Fruit fly (Drosophila melanogaster) whole organism, embryonic: ENCODE results near the gene Acp65Aa.

ENCODE experiments used
- Aef1 ChIP-seq: fragments of 200-800 bp; sonication (Bioruptor generic); IDR thresholded peaks from 3 replicates; pipeline ENCODE4 v1.3.6; 2022; ENCODE audit warnings: missing biosample characterization, missing genetic modification characterization
- CG10147 ChIP-seq: fragments of 200-800 bp; sonication (Bioruptor generic); optimal IDR thresholded peaks from 2 replicates; lab custom pipeline; 2019; ENCODE audit warnings: missing biosample characterization, mild to moderate bottlenecking, missing genetic modification characterization, moderate library complexity
- CG10462 ChIP-seq: fragments of 200-800 bp; sonication (Bioruptor generic); optimal IDR thresholded peaks from 2 replicates; lab custom pipeline; 2016; ENCODE audit warnings: missing biosample characterization, missing genetic modification characterization
- CG10654 ChIP-seq: fragments of 200-800 bp; sonication (Bioruptor generic); optimal IDR thresholded peaks from 2 replicates; lab custom pipeline; 2016; ENCODE audit warnings: missing biosample characterization, missing genetic modification characterization
- CG11247 ChIP-seq: fragments of 200-800 bp; sonication (Bioruptor generic); IDR thresholded peaks from 2 replicates; pipeline ENCODE4 v1.3.6; 2022; ENCODE audit warnings: missing biosample characterization, missing genetic modification characterization
- CG12391 ChIP-seq: fragments of 200-800 bp; sonication (Bioruptor generic); optimal IDR thresholded peaks from 3 replicates; lab custom pipeline; 2018; ENCODE audit warnings: missing biosample characterization, mild to moderate bottlenecking, missing genetic modification characterization, moderate library complexity
- CG13424 ChIP-seq: fragments of 200-800 bp; sonication (Bioruptor generic); optimal IDR thresholded peaks from 2 replicates; lab custom pipeline; 2019; ENCODE audit warnings: missing biosample characterization, mild to moderate bottlenecking, missing genetic modification characterization, moderate library complexity
- CG15479 ChIP-seq: fragments of 200-800 bp; sonication (Bioruptor generic); optimal IDR thresholded peaks from 3 replicates; lab custom pipeline; 2019; ENCODE audit warnings: missing biosample characterization, mild to moderate bottlenecking, missing genetic modification characterization, moderate library complexity
- CG17612 ChIP-seq: fragments of 200-800 bp; sonication (Bioruptor generic); IDR thresholded peaks from 2 replicates; pipeline ENCODE4 v1.3.6; 2022; ENCODE audit warnings: missing biosample characterization, missing genetic modification characterization
- CG2889 ChIP-seq: fragments of 200-800 bp; sonication (Bioruptor generic); IDR thresholded peaks from 3 replicates; pipeline ENCODE4 v1.3.6; 2022; ENCODE audit warnings: missing biosample characterization, missing genetic modification characterization
- CG30431 ChIP-seq: fragments of 200-800 bp; sonication (Bioruptor generic); optimal IDR thresholded peaks from 2 replicates; lab custom pipeline; 2017; ENCODE audit warnings: missing biosample characterization, missing genetic modification characterization
- CG31388 ChIP-seq: fragments of 200-800 bp; sonication (Bioruptor generic); optimal IDR thresholded peaks from 2 replicates; lab custom pipeline; 2016; ENCODE audit warnings: missing biosample characterization, missing genetic modification characterization
- CG4404 ChIP-seq: fragments of 200-800 bp; sonication (Bioruptor generic); IDR thresholded peaks from 2 replicates; pipeline ENCODE4 v1.3.6; 2022; ENCODE audit warnings: missing biosample characterization, missing genetic modification characterization
- CG6654 ChIP-seq: fragments of 200-800 bp; sonication (Bioruptor generic); optimal IDR thresholded peaks from 2 replicates; lab custom pipeline; 2017; ENCODE audit warnings: missing biosample characterization, mild to moderate bottlenecking, missing genetic modification characterization
- CG7357 ChIP-seq: fragments of 200-800 bp; sonication (Bioruptor generic); IDR thresholded peaks from 3 replicates; pipeline ENCODE4 v1.3.6; 2022; ENCODE audit warnings: missing biosample characterization, missing genetic modification characterization
- CG7372 ChIP-seq: fragments of 200-800 bp; sonication (Bioruptor generic); IDR thresholded peaks from 2 replicates; pipeline ENCODE4 v1.3.6; 2022; ENCODE audit warnings: missing biosample characterization, missing genetic modification characterization
- CG7556 ChIP-seq: fragments of 200-800 bp; sonication (Bioruptor generic); optimal IDR thresholded peaks from 2 replicates; lab custom pipeline; 2017; ENCODE audit warnings: missing biosample characterization, mild to moderate bottlenecking, missing genetic modification characterization
- CG7745 ChIP-seq: fragments of 200-800 bp; sonication (Bioruptor generic); optimal IDR thresholded peaks from 2 replicates; lab custom pipeline; 2018; ENCODE audit warnings: missing biosample characterization, mild to moderate bottlenecking, missing genetic modification characterization, moderate library complexity
- CG8765 ChIP-seq: fragments of 200-800 bp; sonication (Bioruptor generic); IDR thresholded peaks from 2 replicates; pipeline ENCODE4 v1.3.6; 2022; ENCODE audit warnings: missing biosample characterization, missing genetic modification characterization
- CG9727 ChIP-seq: fragments of 200-800 bp; sonication (Bioruptor generic); optimal IDR thresholded peaks from 3 replicates; lab custom pipeline; 2017; ENCODE audit warnings: missing biosample characterization, mild to moderate bottlenecking, missing genetic modification characterization
- CG9876 ChIP-seq: fragments of 200-800 bp; sonication (Bioruptor generic); optimal IDR thresholded peaks from 2 replicates; lab custom pipeline; 2016; ENCODE audit warnings: missing biosample characterization, missing genetic modification characterization
- CG9932 ChIP-seq: fragments of 200-800 bp; sonication (Bioruptor generic); IDR thresholded peaks from 2 replicates; pipeline ENCODE4 v1.3.6; 2022; ENCODE audit warnings: missing biosample characterization, missing genetic modification characterization
- Chrac-16 ChIP-seq: fragments of 200-800 bp; sonication (Bioruptor generic); optimal IDR thresholded peaks from 3 replicates; lab custom pipeline; 2016; ENCODE audit warnings: missing biosample characterization, missing genetic modification characterization
- CrebB ChIP-seq: fragments of 200-800 bp; sonication (Bioruptor generic); optimal IDR thresholded peaks from 3 replicates; lab custom pipeline; 2018; ENCODE audit warnings: missing biosample characterization, mild to moderate bottlenecking, missing genetic modification characterization
- Ets65A ChIP-seq: fragments of 200-800 bp; sonication (Bioruptor generic); peaks from one replicate; lab custom pipeline; 2016; ENCODE audit warnings: missing biosample characterization, missing genetic modification characterization
- Fer3 ChIP-seq: fragments of 200-800 bp; sonication (Bioruptor generic); optimal IDR thresholded peaks from 2 replicates; lab custom pipeline; 2018; ENCODE audit warnings: missing biosample characterization, mild to moderate bottlenecking, missing genetic modification characterization, moderate library complexity
- H15 ChIP-seq: fragments of 200-800 bp; sonication (Bioruptor generic); IDR thresholded peaks from 3 replicates; pipeline ENCODE4 v1.3.6; 2022; ENCODE audit warnings: missing biosample characterization, missing genetic modification characterization
- Hmx ChIP-seq: fragments of 200-800 bp; sonication (Bioruptor generic); optimal IDR thresholded peaks from 2 replicates; lab custom pipeline; 2016; ENCODE audit warnings: missing biosample characterization, missing genetic modification characterization
- Mrtf ChIP-seq: fragments of 200-800 bp; sonication (Bioruptor generic); IDR thresholded peaks from 3 replicates; pipeline ENCODE4 v1.3.6; 2022; ENCODE audit warnings: missing biosample characterization, missing genetic modification characterization
- Nf-YC ChIP-seq: fragments of 200-800 bp; optimal IDR thresholded peaks from 3 replicates; lab custom pipeline; 2019; ENCODE audit warnings: missing biosample characterization, mild to moderate bottlenecking, missing genetic modification characterization, moderate library complexity
- Oli ChIP-seq: fragments of 200-800 bp; sonication (Bioruptor generic); optimal IDR thresholded peaks from 2 replicates; lab custom pipeline; 2018; ENCODE audit warnings: missing biosample characterization, mild to moderate bottlenecking, missing genetic modification characterization, moderate library complexity
- Side ChIP-seq: fragments of 200-800 bp; sonication (Bioruptor generic); optimal IDR thresholded peaks from 2 replicates; lab custom pipeline; 2016; ENCODE audit warnings: missing biosample characterization, missing genetic modification characterization
- Spps ChIP-seq: fragments of 200-800 bp; sonication (Bioruptor generic); optimal IDR thresholded peaks from 2 replicates; lab custom pipeline; 2018; ENCODE audit warnings: missing biosample characterization, mild to moderate bottlenecking, missing genetic modification characterization
- Ssrp ChIP-seq: fragments of 200-800 bp; sonication (Bioruptor generic); optimal IDR thresholded peaks from 2 replicates; lab custom pipeline; 2018; ENCODE audit warnings: missing biosample characterization, mild to moderate bottlenecking, missing genetic modification characterization, moderate library complexity
- al ChIP-seq: fragments of 200-800 bp; sonication (Bioruptor generic); IDR thresholded peaks from 2 replicates; pipeline ENCODE4 v1.3.6; 2022; ENCODE audit warnings: missing biosample characterization, missing genetic modification characterization
- ap ChIP-seq: fragments of 200-800 bp; sonication (Bioruptor generic); IDR thresholded peaks from 2 replicates; pipeline ENCODE4 v1.3.6; 2022; ENCODE audit warnings: missing biosample characterization, missing genetic modification characterization
- ase ChIP-seq: fragments of 200-800 bp; sonication (Bioruptor generic); IDR thresholded peaks from 3 replicates; pipeline ENCODE4 v1.3.6; 2022; ENCODE audit warnings: missing biosample characterization, missing genetic modification characterization
- btn ChIP-seq: fragments of 200-800 bp; sonication (Bioruptor generic); optimal IDR thresholded peaks from 2 replicates; lab custom pipeline; 2016; ENCODE audit warnings: missing biosample characterization, missing genetic modification characterization
- cad ChIP-seq: fragments of >200 bp; optimal IDR thresholded peaks from 2 replicates; lab custom pipeline; 2017; ENCODE audit warnings: missing biosample characterization, missing genetic modification characterization
- cas ChIP-seq: fragments of 200-800 bp; sonication (Bioruptor generic); IDR thresholded peaks from 2 replicates; pipeline ENCODE4 v1.3.6; 2022; ENCODE audit warnings: missing biosample characterization, missing genetic modification characterization
- cato ChIP-seq: fragments of 200-800 bp; sonication (Bioruptor generic); optimal IDR thresholded peaks from 2 replicates; lab custom pipeline; 2016; ENCODE audit warnings: missing biosample characterization, missing genetic modification characterization, borderline replicate concordance
- ci ChIP-seq: fragments of 200-800 bp; sonication (Bioruptor generic); IDR thresholded peaks from 3 replicates; pipeline ENCODE4 v1.3.6; 2022; ENCODE audit warnings: missing biosample characterization, missing genetic modification characterization
- disco-r ChIP-seq: fragments of 200-800 bp; sonication (Bioruptor generic); optimal IDR thresholded peaks from 2 replicates; lab custom pipeline; 2016; ENCODE audit warnings: missing biosample characterization, missing genetic modification characterization
- grn ChIP-seq: fragments of 200-800 bp; sonication (Bioruptor generic); optimal IDR thresholded peaks from 3 replicates; lab custom pipeline; 2017; ENCODE audit warnings: missing biosample characterization, missing genetic modification characterization
- h ChIP-seq: fragments of >200 bp; optimal IDR thresholded peaks from 2 replicates; lab custom pipeline; 2017
- nerfin-1 ChIP-seq: fragments of 200-800 bp; sonication (Bioruptor generic); optimal IDR thresholded peaks from 3 replicates; lab custom pipeline; 2019; ENCODE audit warnings: missing biosample characterization, mild to moderate bottlenecking, missing genetic modification characterization, moderate library complexity
- pzg ChIP-seq: fragments of 200-800 bp; sonication (Bioruptor generic); optimal IDR thresholded peaks from 3 replicates; lab custom pipeline; 2018; ENCODE audit warnings: missing biosample characterization, mild to moderate bottlenecking, missing genetic modification characterization, moderate library complexity
- seq ChIP-seq: fragments of 200-800 bp; sonication (Bioruptor generic); IDR thresholded peaks from 2 replicates; pipeline ENCODE4 v1.3.6; 2022; ENCODE audit warnings: missing biosample characterization, missing genetic modification characterization
- slbo ChIP-seq: fragments of 200-800 bp; sonication (Bioruptor generic); IDR thresholded peaks from 2 replicates; pipeline ENCODE4 v1.3.6; 2022; ENCODE audit warnings: missing biosample characterization, missing genetic modification characterization
- sqz ChIP-seq: fragments of 200-800 bp; sonication (Bioruptor generic); optimal IDR thresholded peaks from 3 replicates; lab custom pipeline; 2018; ENCODE audit warnings: missing biosample characterization, mild to moderate bottlenecking, missing genetic modification characterization
- z ChIP-seq: fragments of 200-800 bp; sonication (Bioruptor generic); IDR thresholded peaks from 3 replicates; pipeline ENCODE4 v1.3.6; 2022; ENCODE audit warnings: missing biosample characterization, missing genetic modification characterization

Gene Acp65Aa

dm6 chr3L:6192822-6193555 lies 40.4 kb upstream of the Acp65Aa start, which contains the start of the genes Sf3b6 and Tnpo (continued):
- TF ChIP-seq seq (peak; percentile 77), z (GFP tag; lab: Robert Waterston, UW) (no peak), Ets65A (GFP tag; lab: Kevin White, UChicago) (peak; percentile 96), sqz (GFP tag; lab: Kevin White, UChicago) (peak; percentile 74), Chrac-16 (GFP tag; lab: Kevin White, UChicago) (peak; percentile 86), cato (peak; percentile 65), CG31388 (GFP tag; lab: Kevin White, UChicago) (peak; percentile 49), slbo (GFP tag; lab: Robert Waterston, UW) (peak; percentile 92), CG10654 (GFP tag; lab: Kevin White, UChicago) (peak; percentile 67), CG15479 (GFP tag; lab: Kevin White, UChicago) (peak; percentile 74), btn (no peak), Mrtf (peak; percentile 81), CG9932 (peak; percentile 93), CG7745 (tag; lab: Kevin White, UChicago) (no peak), CG8765 (GFP tag; lab: Robert Waterston, UW) (peak; percentile 76), cas (GFP tag; lab: Robert Waterston, UW) (0 out of 2 replicates have a peak, but pooled peaks have one; percentile 44), CG30431 (GFP tag; lab: Kevin White, UChicago) (peak; percentile 79), Oli (peak; percentile 81), Side (GFP tag; lab: Kevin White, UChicago) (no peak), CG11247 (peak; percentile 71), cad (GFP tag; lab: Kevin White, UChicago) (no peak), Ssrp (tag; lab: Kevin White, UChicago) (peak; percentile 87), ase (peak; percentile 68), CrebB (tag; lab: Kevin White, UChicago) (peak; percentile 49), CG6654 (GFP tag; lab: Kevin White, UChicago) (no peak), CG12391 (tag; lab: Kevin White, UChicago) (peak; percentile 91), CG2889 (GFP tag; lab: Robert Waterston, UW) (peak; percentile 40; the same call in 1 of the 3 replicates), Spps (tag; lab: Kevin White, UChicago) (peak; percentile 48), CG13424 (peak; percentile 90), CG9876 (GFP tag; lab: Kevin White, UChicago) (peak; percentile 64), grn (GFP tag; lab: Kevin White, UChicago) (no peak), Hmx (GFP tag; lab: Kevin White, UChicago) (peak; percentile 68), Nf-YC (no peak), pzg (GFP tag; lab: Kevin White, UChicago) (peak; percentile 74), al (GFP tag; lab: Robert Waterston, UW) (peak; percentile 84), disco-r (GFP tag; lab: Kevin White, UChicago) (peak; percentile 33), CG10462 (GFP tag; lab: Kevin White, UChicago) (peak; percentile 64), H15 (GFP tag; lab: Robert Waterston, UW) (peak; percentile 69; the same call in 2 of the 3 replicates), CG9727 (GFP tag; lab: Kevin White, UChicago) (peak; percentile 90), CG10147 (GFP tag; lab: Kevin White, UChicago) (no peak), CG7556 (GFP tag; lab: Kevin White, UChicago) (no peak), ci (GFP tag; lab: Robert Waterston, UW) (peak; percentile 73; the same call in 2 of the 3 replicates), Aef1 (GFP tag; lab: Robert Waterston, UW) (peak; percentile 87), CG4404 (peak; percentile 87), Fer3 (tag; lab: Kevin White, UChicago) (no peak), CG7372 (GFP tag; lab: Robert Waterston, UW) (peak; percentile 80), CG7357 (GFP tag; lab: Robert Waterston, UW) (peak; percentile 82), h (lab: Kevin White, UChicago) (no peak), nerfin-1 (tag; lab: Kevin White, UChicago) (peak; percentile 67), ap (GFP tag; lab: Robert Waterston, UW) (0 out of 2 replicates have a peak, but pooled peaks have one; percentile 58), CG17612 (no peak)
